Worm (Caenorhabditis elegans): Measurements from ENCODE around the gene F11D11.21.

Gene F11D11.21

DNA sequence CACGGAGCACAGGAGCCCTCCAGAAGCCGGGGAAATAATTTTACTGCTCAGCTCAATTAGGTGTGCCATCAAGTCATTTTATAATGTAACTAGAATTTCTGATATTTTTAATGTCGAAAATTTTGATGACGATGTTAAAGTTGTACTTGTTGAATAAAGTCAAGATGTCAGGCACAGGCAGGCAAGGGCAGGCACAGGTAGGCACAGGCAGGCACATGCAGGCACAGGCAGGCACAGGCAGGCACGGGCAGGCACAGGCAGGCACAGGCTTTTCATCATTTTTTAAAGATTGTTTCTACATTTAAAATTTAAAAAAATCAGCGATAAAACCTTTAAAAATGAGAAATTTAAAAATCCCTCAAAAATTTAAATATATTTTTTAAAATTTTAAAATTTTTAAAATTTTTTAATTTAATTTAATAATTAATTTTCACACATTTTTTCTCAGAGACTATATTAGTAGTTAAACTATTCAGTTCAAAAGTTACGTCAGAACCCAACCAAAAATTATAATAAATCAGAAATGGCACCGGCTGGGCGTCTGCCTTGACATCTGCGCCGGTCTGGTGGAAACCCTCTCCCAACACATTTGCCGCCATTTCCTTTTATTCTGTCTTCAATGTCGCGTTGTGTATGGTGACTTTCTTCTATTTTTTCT is 41.0 kb downstream of the F11D11.21 start, which contains the start of gene Y17D7C.6:
Gene Y17D7C.6 (plus strand): TSS at position 608 of the 658 bp plus-strand sequence.
- no peak for TF ChIP-seq hnd-1 (tag; optimal IDR thresholded peaks at IDR 0.05)
- no peak for TF ChIP-seq hmg-4 (GFP tag; optimal IDR thresholded peaks at IDR 0.05)
- peak; percentile 56 for TF ChIP-seq ceh-13 (GFP tag; optimal IDR thresholded peaks at IDR 0.05)
- no peak for TF ChIP-seq B0310.2 (tag; optimal IDR thresholded peaks at IDR 0.05)

DNA sequence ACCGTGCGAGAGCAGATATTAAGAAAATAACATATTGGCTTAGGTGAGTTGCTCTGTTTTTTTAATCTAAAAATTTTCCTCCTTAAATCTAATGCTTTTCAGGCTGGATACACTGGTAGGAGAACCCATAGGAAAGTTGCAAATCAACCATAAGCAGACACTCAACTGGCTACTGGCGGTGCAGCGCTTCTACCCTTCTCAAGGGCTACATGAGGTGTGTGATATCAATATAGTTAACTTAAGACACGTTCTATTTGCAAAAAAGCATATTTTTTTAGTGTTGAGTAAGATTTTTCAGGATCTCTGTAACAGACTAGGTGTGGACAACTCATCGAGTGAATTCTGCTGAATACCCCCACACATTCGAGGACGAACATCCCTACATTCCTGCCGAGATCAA is 42.3 kb downstream of the F11D11.21 start:
- no peak for TF ChIP-seq ceh-36 (tag; optimal IDR thresholded peaks at IDR 0.05)
- no peak for TF ChIP-seq scrt-1 (GFP tag; IDR thresholded peaks at IDR 0.05)
- no peak for TF ChIP-seq hmg-4 (GFP tag; optimal IDR thresholded peaks at IDR 0.05)
- TF ChIP-seq flt-1 (GFP tag; IDR thresholded peaks at IDR 0.05), result no peak
- TF ChIP-seq ama-1 (optimal IDR thresholded peaks at IDR 0.05), result no peak
- no peak for TF ChIP-seq F13C5.2 (tag; optimal IDR thresholded peaks at IDR 0.05)
- no peak for TF ChIP-seq hnd-1 (tag; optimal IDR thresholded peaks at IDR 0.05)
- no peak for TF ChIP-seq tbx-37 (GFP tag; conservative IDR thresholded peaks at IDR 0.05)
- no peak for TF ChIP-seq pes-1 (GFP tag; IDR thresholded peaks at IDR 0.05)
- no peak for TF ChIP-seq tbx-11 (GFP tag; IDR thresholded peaks at IDR 0.05)
- TF ChIP-seq B0310.2 (tag; optimal IDR thresholded peaks at IDR 0.05), result no peak
- TF ChIP-seq ets-7 (tag; optimal IDR thresholded peaks at IDR 0.05), result no peak
- no peak for TF ChIP-seq hmbx-1 (tag; optimal IDR thresholded peaks at IDR 0.05)
- no peak for TF ChIP-seq tra-4 (tag; optimal IDR thresholded peaks at IDR 0.05)
- no peak for TF ChIP-seq sea-1 (GFP tag; conservative IDR thresholded peaks at IDR 0.05)
- no peak for TF ChIP-seq ceh-13 (GFP tag; optimal IDR thresholded peaks at IDR 0.05)

DNA sequence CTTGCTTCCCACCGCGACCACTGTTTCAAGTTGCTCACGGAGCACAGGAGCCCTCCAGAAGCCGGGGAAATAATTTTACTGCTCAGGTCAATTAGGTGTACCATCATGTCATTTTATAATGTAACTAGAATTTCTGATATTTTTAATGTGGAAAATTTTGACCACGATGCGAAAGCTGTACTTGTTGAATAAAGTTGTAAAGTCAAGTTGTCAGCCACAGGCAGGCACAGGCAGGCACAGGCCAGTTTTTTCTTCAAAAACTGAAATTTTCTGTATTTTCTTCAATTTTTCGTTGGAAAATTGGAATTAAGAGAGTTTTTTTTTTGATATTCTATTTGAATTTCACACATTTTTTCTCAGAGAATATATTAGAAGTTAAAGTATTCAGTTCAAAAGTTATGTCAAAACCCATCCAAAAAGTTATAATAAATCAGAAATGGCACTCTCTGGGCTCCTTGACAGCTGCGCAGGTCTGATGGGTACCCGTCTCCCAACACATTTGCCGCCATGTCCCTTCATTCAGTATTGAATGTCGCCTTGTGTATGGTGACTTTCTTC is 44.2 kb downstream of the F11D11.21 start, which contains the start of gene Y17D7C.1:
Gene Y17D7C.1 (plus strand): TSS at position 508 of the 558 bp plus-strand sequence.
- peak; percentile 3; the same call in 1 of the 2 replicates for TF ChIP-seq tbx-11 (GFP tag; IDR thresholded peaks at IDR 0.05)
- no peak for TF ChIP-seq ceh-13 (GFP tag; optimal IDR thresholded peaks at IDR 0.05)

DNA sequence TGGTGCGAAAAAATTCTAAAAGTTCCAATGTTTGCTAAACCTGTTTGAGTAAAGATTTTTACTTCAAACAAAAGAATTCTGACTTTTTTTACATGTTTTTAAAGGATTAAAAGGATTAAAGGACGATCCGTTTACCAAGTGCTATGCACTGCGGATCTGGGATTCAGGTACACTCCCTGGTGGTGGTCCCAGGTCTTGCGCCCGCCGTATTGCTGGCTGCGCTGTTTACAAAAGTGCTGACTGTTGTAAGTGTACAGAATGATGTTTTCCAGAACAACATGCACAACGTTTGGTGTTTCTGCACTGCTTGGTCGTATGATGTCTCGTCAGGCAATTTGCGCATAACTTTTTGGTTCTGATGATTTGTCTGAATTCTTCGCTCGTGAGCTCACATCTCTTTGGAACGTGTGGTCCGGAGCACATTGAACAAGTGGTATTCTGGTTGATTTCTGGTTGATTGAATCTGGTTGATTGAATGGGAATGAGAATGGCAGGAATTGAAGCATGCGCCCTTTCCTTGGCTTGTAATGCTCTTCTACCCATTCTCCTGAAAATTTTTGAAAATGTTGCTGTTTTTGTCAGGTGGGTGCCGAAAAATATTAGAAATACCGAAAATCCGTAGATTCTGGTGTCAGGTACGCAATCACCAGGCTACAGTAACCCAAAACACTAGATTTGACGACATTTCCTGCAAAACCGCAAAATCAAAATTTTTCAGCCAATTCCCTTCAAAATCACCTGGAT is 44.9 kb downstream of the F11D11.21 start:
- peak; percentile 22 for TF ChIP-seq ceh-36 (tag; optimal IDR thresholded peaks at IDR 0.05)
- no peak for TF ChIP-seq tra-4 (tag; optimal IDR thresholded peaks at IDR 0.05)
- no peak for TF ChIP-seq F13C5.2 (tag; optimal IDR thresholded peaks at IDR 0.05)
- TF ChIP-seq tbx-11 (GFP tag; IDR thresholded peaks at IDR 0.05), result peak; percentile 65; the same call in 1 of the 2 replicates
- peak; percentile 35; the same call in 1 of the 2 replicates for TF ChIP-seq flt-1 (GFP tag; IDR thresholded peaks at IDR 0.05)
- TF ChIP-seq sea-1 (GFP tag; conservative IDR thresholded peaks at IDR 0.05), result no peak
- no peak for TF ChIP-seq B0310.2 (tag; optimal IDR thresholded peaks at IDR 0.05)
- no peak for TF ChIP-seq hmg-4 (GFP tag; optimal IDR thresholded peaks at IDR 0.05)
- TF ChIP-seq aly-1 (tag; optimal IDR thresholded peaks at IDR 0.05), result no peak
- no peak for TF ChIP-seq ets-7 (tag; optimal IDR thresholded peaks at IDR 0.05)
- no peak for TF ChIP-seq ceh-13 (GFP tag; optimal IDR thresholded peaks at IDR 0.05)
- TF ChIP-seq ama-1 (optimal IDR thresholded peaks at IDR 0.05), result no peak
- TF ChIP-seq hnd-1 (tag; optimal IDR thresholded peaks at IDR 0.05), result no peak
- no peak for TF ChIP-seq tbx-37 (GFP tag; conservative IDR thresholded peaks at IDR 0.05)
- no peak for TF ChIP-seq scrt-1 (GFP tag; IDR thresholded peaks at IDR 0.05)
- no peak for TF ChIP-seq pes-1 (GFP tag; IDR thresholded peaks at IDR 0.05)
- no peak for TF ChIP-seq hmbx-1 (tag; optimal IDR thresholded peaks at IDR 0.05)

DNA sequence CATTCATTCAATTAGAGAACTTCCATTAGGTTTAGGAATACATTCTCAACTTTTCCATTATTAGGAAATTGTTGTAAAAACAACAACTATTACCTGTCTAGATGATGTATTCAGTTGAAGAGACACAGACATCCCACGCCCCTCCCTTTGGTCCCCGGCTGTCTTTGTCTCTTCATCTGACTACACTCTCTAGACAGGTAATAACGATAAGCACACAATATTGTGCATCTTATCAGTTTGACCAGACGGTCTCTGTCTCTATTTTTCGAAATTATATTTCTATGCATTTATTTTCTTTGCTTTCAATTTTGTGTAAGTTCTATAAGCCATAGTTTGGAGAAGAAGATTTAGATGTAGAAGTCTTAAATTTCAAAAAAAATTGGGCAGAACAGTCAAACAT is 49.0 kb downstream of the F11D11.21 start, which contains the start of gene Y69H2.9:
Gene Y69H2.9 (plus strand): TSS at position 233 of the 400 bp plus-strand sequence.
- no peak for TF ChIP-seq tbx-37 (GFP tag; conservative IDR thresholded peaks at IDR 0.05)
- TF ChIP-seq ceh-13 (GFP tag; optimal IDR thresholded peaks at IDR 0.05), result no peak
- no peak for TF ChIP-seq ets-7 (tag; optimal IDR thresholded peaks at IDR 0.05)
- no peak for TF ChIP-seq B0310.2 (tag; optimal IDR thresholded peaks at IDR 0.05)
- TF ChIP-seq hmbx-1 (tag; optimal IDR thresholded peaks at IDR 0.05), result no peak
- no peak for TF ChIP-seq flt-1 (GFP tag; IDR thresholded peaks at IDR 0.05)
- TF ChIP-seq sea-1 (GFP tag; conservative IDR thresholded peaks at IDR 0.05), result no peak
- TF ChIP-seq ama-1 (optimal IDR thresholded peaks at IDR 0.05), result no peak
- TF ChIP-seq aly-1 (tag; optimal IDR thresholded peaks at IDR 0.05), result no peak
- TF ChIP-seq tra-4 (tag; optimal IDR thresholded peaks at IDR 0.05), result no peak
- no peak for TF ChIP-seq hnd-1 (tag; optimal IDR thresholded peaks at IDR 0.05)
- no peak for TF ChIP-seq F13C5.2 (tag; optimal IDR thresholded peaks at IDR 0.05)
- TF ChIP-seq hmg-4 (GFP tag; optimal IDR thresholded peaks at IDR 0.05), result no peak
- no peak for TF ChIP-seq tbx-11 (GFP tag; IDR thresholded peaks at IDR 0.05)
- no peak for TF ChIP-seq ceh-36 (tag; optimal IDR thresholded peaks at IDR 0.05)
